Fruit fly (Drosophila melanogaster): ENCODE measurements around the gene Oga.

The Oga gene

DNA sequence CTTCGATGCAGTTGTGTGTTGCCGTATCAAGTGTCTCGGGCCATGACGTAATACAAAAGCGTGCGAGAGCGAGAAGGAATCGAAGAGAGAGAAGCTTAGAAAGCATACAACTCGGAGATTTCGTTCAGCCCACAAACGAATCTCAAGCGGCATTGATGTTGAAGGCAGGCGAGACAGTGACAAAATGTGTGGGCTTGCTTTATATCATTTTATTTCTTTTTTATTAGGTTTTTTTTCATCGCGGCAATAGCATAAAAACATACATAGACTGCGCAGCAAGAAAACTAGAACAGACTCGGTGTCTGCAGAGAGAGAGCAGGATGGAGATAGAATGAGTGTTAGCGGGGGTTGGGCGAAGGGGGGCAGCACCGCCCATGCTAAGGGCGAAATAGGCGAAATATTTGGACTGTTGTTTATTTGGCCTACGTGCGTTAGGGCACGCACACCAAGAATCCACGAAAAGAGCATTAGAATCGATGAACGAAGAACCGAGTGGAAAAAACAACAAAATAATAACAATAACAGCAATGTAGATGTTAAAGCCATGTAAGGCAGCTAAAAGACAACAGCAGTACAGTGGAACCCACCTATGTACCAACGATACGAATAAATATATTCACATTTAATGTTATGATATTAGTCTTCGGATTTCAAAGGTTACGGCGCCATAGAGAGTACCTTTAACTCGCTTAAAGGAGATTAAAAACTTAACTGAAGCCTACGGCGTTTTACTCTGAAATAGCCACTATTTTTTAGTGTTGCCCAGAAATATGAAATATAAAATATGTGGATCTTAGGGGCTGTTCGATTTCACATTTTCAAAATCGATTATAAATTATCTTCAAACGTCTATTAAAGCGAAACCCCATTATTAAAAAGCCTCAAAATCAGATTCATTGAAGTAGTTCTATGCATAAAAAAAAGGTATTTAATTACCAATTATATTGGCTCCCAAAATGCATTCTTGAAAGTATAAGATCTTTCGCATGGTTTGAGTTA is 31.2 kb upstream of the Oga start (continued):
- no peak for TF ChIP-seq CG14441 (GFP tag; IDR thresholded peaks at IDR 0.05)
- no peak for TF ChIP-seq CG17612 (GFP tag; IDR thresholded peaks at IDR 0.05)
- no peak for TF ChIP-seq CG16779 (GFP tag; IDR thresholded peaks at IDR 0.05)
- no peak for TF ChIP-seq CG6254 (GFP tag; optimal IDR thresholded peaks at IDR 0.05)
- TF ChIP-seq Atf-2 (GFP tag; optimal IDR thresholded peaks at IDR 0.05): no peak
- 0 out of 2 replicates have a peak, but pooled peaks have one; percentile 41 for TF ChIP-seq wdn (GFP tag; IDR thresholded peaks at IDR 0.05)
- TF ChIP-seq CG9817 (tag; optimal IDR thresholded peaks at IDR 0.05): peak; percentile 40
- peak; percentile 38 for TF ChIP-seq unpg (GFP tag; optimal IDR thresholded peaks at IDR 0.05)
- no peak for TF ChIP-seq HmgZ (tag; optimal IDR thresholded peaks at IDR 0.05)
- peak; percentile 6 for TF ChIP-seq Fer3 (tag; optimal IDR thresholded peaks at IDR 0.05)
- TF ChIP-seq CG7839 (tag; optimal IDR thresholded peaks at IDR 0.05): peak; percentile 65
- TF ChIP-seq CG7357 (GFP tag; IDR thresholded peaks at IDR 0.05): peak; percentile 61; the same call in 1 of the 3 replicates
- no peak; the same call in 1 of the 2 replicates for TF ChIP-seq Ravus (GFP tag; IDR thresholded peaks at IDR 0.05)
- TF ChIP-seq Trl (optimal IDR thresholded peaks at IDR 0.05): peak; percentile 44 to 54
- no peak for TF ChIP-seq Trl (GFP tag; optimal IDR thresholded peaks at IDR 0.05)
- no peak for TF ChIP-seq prd (optimal IDR thresholded peaks at IDR 0.05)
- peak; percentile 53 for TF ChIP-seq prd (GFP tag; IDR thresholded peaks at IDR 0.05)
- TF ChIP-seq Lhr (GFP tag; optimal IDR thresholded peaks at IDR 0.05): no peak
- TF ChIP-seq twi (tag; optimal IDR thresholded peaks at IDR 0.05): no peak
- TF ChIP-seq oc (tag; optimal IDR thresholded peaks at IDR 0.05): peak; percentile 23
- TF ChIP-seq tin (GFP tag; optimal IDR thresholded peaks at IDR 0.05): peak; percentile 12
- peak; percentile 25 for TF ChIP-seq jumu (GFP tag; optimal IDR thresholded peaks at IDR 0.05)
- no peak for TF ChIP-seq gsb-n (tag; optimal IDR thresholded peaks at IDR 0.05)
- no peak for TF ChIP-seq Sry-β (GFP tag; optimal IDR thresholded peaks at IDR 0.05)
- no peak for TF ChIP-seq CG12744 (GFP tag; optimal IDR thresholded peaks at IDR 0.05)
- no peak for TF ChIP-seq CG34376 (GFP tag; optimal IDR thresholded peaks at IDR 0.05)
- TF ChIP-seq ase (GFP tag; IDR thresholded peaks at IDR 0.05): 0 out of 3 replicates have a peak, but pooled peaks have one; percentile 14
- TF ChIP-seq Nf-YC (tag; optimal IDR thresholded peaks at IDR 0.05): peak; percentile 27
- TF ChIP-seq Aef1 (GFP tag; IDR thresholded peaks at IDR 0.05): no peak
- no peak for TF ChIP-seq hkb (optimal IDR thresholded peaks at IDR 0.05)
- TF ChIP-seq hkb (GFP tag; IDR thresholded peaks at IDR 0.05): peak; percentile 74
- TF ChIP-seq row (GFP tag; IDR thresholded peaks at IDR 0.05): peak; percentile 54
- no peak for TF ChIP-seq pan (optimal IDR thresholded peaks at IDR 0.05)
- no peak for TF ChIP-seq pan (GFP tag; optimal IDR thresholded peaks at IDR 0.05 in 1 of 2, IDR thresholded peaks at IDR 0.05 in 1 of 2)
- TF ChIP-seq CG32767 (GFP tag; IDR thresholded peaks at IDR 0.05): 0 out of 2 replicates have a peak, but pooled peaks have one; percentile 17
- TF ChIP-seq HmgD (GFP tag; optimal IDR thresholded peaks at IDR 0.05): no peak
- no peak for TF ChIP-seq CHES-1-like (GFP tag; optimal IDR thresholded peaks at IDR 0.05)
- TF ChIP-seq MESR4 (GFP tag; optimal IDR thresholded peaks at IDR 0.05): no peak
- no peak for TF ChIP-seq CG3065 (GFP tag; optimal IDR thresholded peaks at IDR 0.05)
- no peak for TF ChIP-seq luna (GFP tag; optimal IDR thresholded peaks at IDR 0.05)
- TF ChIP-seq CG18011 (GFP tag; optimal IDR thresholded peaks at IDR 0.05): no peak
- TF ChIP-seq Dip2 (GFP tag; IDR thresholded peaks at IDR 0.05): no peak
- TF ChIP-seq H15 (GFP tag; IDR thresholded peaks at IDR 0.05): no peak
- TF ChIP-seq CG16815 (GFP tag; optimal IDR thresholded peaks at IDR 0.05): peak; percentile 2
- TF ChIP-seq sr (GFP tag; IDR thresholded peaks at IDR 0.05): peak; percentile 88
- peak; percentile 32 for TF ChIP-seq Ssrp (tag; optimal IDR thresholded peaks at IDR 0.05)
- no peak for TF ChIP-seq CG7745 (tag; optimal IDR thresholded peaks at IDR 0.05)
- no peak for TF ChIP-seq mld (GFP tag; IDR thresholded peaks at IDR 0.05; ENCODE audit: partially characterized antibody)
- no peak for TF ChIP-seq Neu2 (GFP tag; optimal IDR thresholded peaks at IDR 0.05; ENCODE audit: borderline replicate concordance)
- TF ChIP-seq CG8388 (GFP tag; optimal IDR thresholded peaks at IDR 0.05): peak; percentile 34
